Fruit fly (Drosophila melanogaster): Measurements from ENCODE around the gene CG44098.

The CG44098 gene

dm6 chr3R:4773097-4773496, at the start of gene CG44098:
Gene CG44098 (minus strand): TSS chr3R:4773197.
- TF ChIP-seq cnc (optimal IDR thresholded peaks at IDR 0.05) = no peak
- no peak for TF ChIP-seq Clk (GFP tag; optimal IDR thresholded peaks at IDR 0.05)
- TF ChIP-seq CG5204 (GFP tag; optimal IDR thresholded peaks at IDR 0.05) = no peak
- TF ChIP-seq CG12768 (GFP tag; optimal IDR thresholded peaks at IDR 0.05) = no peak
- no peak for TF ChIP-seq CG11617 (GFP tag; optimal IDR thresholded peaks at IDR 0.05)
- TF ChIP-seq pad (GFP tag; optimal IDR thresholded peaks at IDR 0.05) = no peak
- TF ChIP-seq CG33017 (tag; optimal IDR thresholded peaks at IDR 0.05) = no peak
- no peak for TF ChIP-seq tj (GFP tag; optimal IDR thresholded peaks at IDR 0.05)

dm6 chr3R:4821098-4821605, 48.2 kb upstream of the CG44098 start, which contains the start of gene CG14657:
Gene CG14657 (minus strand): TSS chr3R:4821432.
- TF ChIP-seq pad (GFP tag; optimal IDR thresholded peaks at IDR 0.05) (peak; percentile 63), CG7045 (GFP tag; optimal IDR thresholded peaks at IDR 0.05) (no peak), cic (GFP tag; optimal IDR thresholded peaks at IDR 0.05) (peak; percentile 100), Mnt (GFP tag; optimal IDR thresholded peaks at IDR 0.05) (peak; percentile 62), CG1620 (GFP tag; optimal IDR thresholded peaks at IDR 0.05) (no peak), tj (GFP tag; optimal IDR thresholded peaks at IDR 0.05) (peak; percentile 15), cnc (optimal IDR thresholded peaks at IDR 0.05) (no peak), CG12768 (GFP tag; optimal IDR thresholded peaks at IDR 0.05) (no peak), CG5204 (GFP tag; optimal IDR thresholded peaks at IDR 0.05) (no peak), bab1 (GFP tag; optimal IDR thresholded peaks at IDR 0.05) (peak; percentile 66), CG11617 (GFP tag; optimal IDR thresholded peaks at IDR 0.05) (no peak), ovo (GFP tag; optimal IDR thresholded peaks at IDR 0.05) (no peak), Crg-1 (GFP tag; optimal IDR thresholded peaks at IDR 0.05) (no peak)

dm6 chr3R:4816018-4816417, 43.0 kb upstream of the CG44098 start, which contains the start of gene BBS5:
Gene BBS5 (plus strand): TSS chr3R:4816318.
- no peak for TF ChIP-seq tj (GFP tag; optimal IDR thresholded peaks at IDR 0.05)
- no peak for TF ChIP-seq CG11617 (GFP tag; optimal IDR thresholded peaks at IDR 0.05)
- no peak for TF ChIP-seq cic (GFP tag; optimal IDR thresholded peaks at IDR 0.05)
- TF ChIP-seq Clk (GFP tag; optimal IDR thresholded peaks at IDR 0.05) = no peak
- TF ChIP-seq CG12768 (GFP tag; optimal IDR thresholded peaks at IDR 0.05) = no peak
- no peak for TF ChIP-seq Hr96 (GFP tag; optimal IDR thresholded peaks at IDR 0.05)
- TF ChIP-seq CG5204 (GFP tag; optimal IDR thresholded peaks at IDR 0.05) = no peak
- TF ChIP-seq toe (GFP tag; optimal IDR thresholded peaks at IDR 0.05) = no peak
- no peak for TF ChIP-seq CG7045 (GFP tag; optimal IDR thresholded peaks at IDR 0.05)
- TF ChIP-seq Crg-1 (GFP tag; optimal IDR thresholded peaks at IDR 0.05) = no peak
- no peak for TF ChIP-seq kay (GFP tag; ENCODE audit: borderline replicate concordance)
- TF ChIP-seq CG14711 (tag; optimal IDR thresholded peaks at IDR 0.05) = no peak
- TF ChIP-seq CG7101 (tag; optimal IDR thresholded peaks at IDR 0.05) = no peak
- TF ChIP-seq CG1620 (GFP tag; optimal IDR thresholded peaks at IDR 0.05) = no peak
- no peak for TF ChIP-seq pad (GFP tag; optimal IDR thresholded peaks at IDR 0.05)
- no peak for TF ChIP-seq bab1 (GFP tag; optimal IDR thresholded peaks at IDR 0.05)

dm6 chr3R:4814677-4815076, 41.7 kb upstream of the CG44098 start:
- TF ChIP-seq Clk (GFP tag; optimal IDR thresholded peaks at IDR 0.05) (no peak), CG11617 (GFP tag; optimal IDR thresholded peaks at IDR 0.05) (no peak)

dm6 chr3R:4813172-4813716, 40.2 kb upstream of the CG44098 start:
- peak; percentile 23 for TF ChIP-seq bab1 (GFP tag; optimal IDR thresholded peaks at IDR 0.05)
- peak; percentile 7 for TF ChIP-seq pad (GFP tag; optimal IDR thresholded peaks at IDR 0.05)
- peak; percentile 14 for TF ChIP-seq ovo (GFP tag; optimal IDR thresholded peaks at IDR 0.05)
- TF ChIP-seq CG14711 (tag; optimal IDR thresholded peaks at IDR 0.05) = no peak
- TF ChIP-seq CG7045 (GFP tag; optimal IDR thresholded peaks at IDR 0.05) = peak; percentile 9
- no peak for TF ChIP-seq CG5204 (GFP tag; optimal IDR thresholded peaks at IDR 0.05)
- no peak for TF ChIP-seq kay (GFP tag; ENCODE audit: borderline replicate concordance)
- peak; percentile 67 for TF ChIP-seq Crg-1 (GFP tag; optimal IDR thresholded peaks at IDR 0.05)
- peak; percentile 15 for TF ChIP-seq CG33017 (tag; optimal IDR thresholded peaks at IDR 0.05)
- TF ChIP-seq CG12768 (GFP tag; optimal IDR thresholded peaks at IDR 0.05) = peak; percentile 38
- TF ChIP-seq Mnt (GFP tag; optimal IDR thresholded peaks at IDR 0.05) = peak; percentile 54
- no peak for TF ChIP-seq CG1620 (GFP tag; optimal IDR thresholded peaks at IDR 0.05)
- TF ChIP-seq tj (GFP tag; optimal IDR thresholded peaks at IDR 0.05) = peak; percentile 19
- peak; percentile 37 for TF ChIP-seq CG11617 (GFP tag; optimal IDR thresholded peaks at IDR 0.05)
- no peak for TF ChIP-seq Hr96 (GFP tag; optimal IDR thresholded peaks at IDR 0.05)
- TF ChIP-seq cic (GFP tag; optimal IDR thresholded peaks at IDR 0.05) = peak; percentile 72
- no peak for TF ChIP-seq Clk (GFP tag; optimal IDR thresholded peaks at IDR 0.05)
- peak; percentile 21 for TF ChIP-seq toe (GFP tag; optimal IDR thresholded peaks at IDR 0.05)
- no peak for TF ChIP-seq cnc (optimal IDR thresholded peaks at IDR 0.05)
- peak; percentile 42 for TF ChIP-seq CG7101 (tag; optimal IDR thresholded peaks at IDR 0.05)

dm6 chr3R:4811936-4812534, 39.0 kb upstream of the CG44098 start, which contains the start of the genes Hus1-like and ctrip:
Gene Hus1-like (minus strand): TSS chr3R:4812096.
Gene ctrip (minus strand): TSS chr3R:4812096.
- peak; percentile 2 for TF ChIP-seq pad (GFP tag; optimal IDR thresholded peaks at IDR 0.05)
- TF ChIP-seq kay (GFP tag; ENCODE audit: borderline replicate concordance) = peak; percentile 88
- peak; percentile 80 for TF ChIP-seq Mnt (GFP tag; optimal IDR thresholded peaks at IDR 0.05)
- peak; percentile 40 for TF ChIP-seq CG7101 (tag; optimal IDR thresholded peaks at IDR 0.05)
- no peak for TF ChIP-seq CG11617 (GFP tag; optimal IDR thresholded peaks at IDR 0.05)
- no peak for TF ChIP-seq ovo (GFP tag; optimal IDR thresholded peaks at IDR 0.05)
- peak; percentile 97 for TF ChIP-seq tj (GFP tag; optimal IDR thresholded peaks at IDR 0.05)
- TF ChIP-seq bab1 (GFP tag; optimal IDR thresholded peaks at IDR 0.05) = peak; percentile 74

Data from whole organism, adult.